Fruit fly (Drosophila melanogaster): ENCODE data around the gene Nlp.
A peak's percentile ranks its signal among the peaks of the same experiment; 100 is the strongest.

Nlp gene

DNA sequence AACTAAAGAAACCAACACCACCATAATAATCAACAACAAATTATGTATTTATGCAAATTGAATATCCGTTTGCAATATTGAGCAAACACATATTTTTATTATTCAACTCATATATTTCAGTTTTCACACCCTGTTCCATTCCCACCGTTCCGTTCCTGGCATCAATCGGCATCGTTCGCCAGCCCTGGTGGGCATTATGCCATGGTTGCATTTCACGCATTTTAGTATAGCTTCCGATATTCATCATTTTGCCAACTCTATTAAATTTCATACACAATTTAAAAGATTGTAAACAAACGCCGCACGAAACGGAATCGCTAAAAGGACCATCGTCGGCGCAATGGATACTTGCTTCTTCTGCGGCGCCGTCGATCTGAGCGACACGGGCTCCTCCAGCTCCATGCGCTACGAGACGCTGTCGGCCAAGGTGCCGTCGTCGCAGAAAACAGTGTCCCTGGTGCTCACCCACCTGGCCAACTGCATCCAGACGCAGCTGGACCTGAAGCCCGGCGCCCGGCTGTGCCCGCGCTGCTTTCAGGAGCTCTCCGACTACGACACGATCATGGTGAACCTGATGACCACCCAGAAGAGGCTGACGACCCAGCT lies 38.7 kb downstream of the Nlp start, which contains the start of gene Sry-delta (continued):
- TF ChIP-seq gsb-n (tag; optimal IDR thresholded peaks at IDR 0.05) = no peak
- peak; percentile 74 for TF ChIP-seq cas (GFP tag; IDR thresholded peaks at IDR 0.05)
- no peak for TF ChIP-seq CG11696 (GFP tag; IDR thresholded peaks at IDR 0.05)
- TF ChIP-seq CG7928 (GFP tag; optimal IDR thresholded peaks at IDR 0.05) = peak; percentile 100
- TF ChIP-seq CG34224 (GFP tag; IDR thresholded peaks at IDR 0.05; ENCODE audit: partially characterized antibody) = peak; percentile 76
- TF ChIP-seq chm (GFP tag; IDR thresholded peaks at IDR 0.05) = peak; percentile 87
- TF ChIP-seq pros (GFP tag; optimal IDR thresholded peaks at IDR 0.05) = no peak
- TF ChIP-seq CG16779 (GFP tag; IDR thresholded peaks at IDR 0.05) = peak; percentile 68
- peak; percentile 52 for TF ChIP-seq CG1233 (GFP tag; optimal IDR thresholded peaks at IDR 0.05)
- TF ChIP-seq CG10462 (GFP tag; optimal IDR thresholded peaks at IDR 0.05) = peak; percentile 67
- TF ChIP-seq BEAF-32 (GFP tag; optimal IDR thresholded peaks at IDR 0.05) = peak; percentile 89
- TF ChIP-seq CG17385 (GFP tag; optimal IDR thresholded peaks at IDR 0.05) = no peak
- peak; percentile 93 for TF ChIP-seq CG14667 (GFP tag; IDR thresholded peaks at IDR 0.05)
- peak; percentile 76 for TF ChIP-seq CG6791 (GFP tag; IDR thresholded peaks at IDR 0.05; ENCODE audit: partially characterized antibody)
- peak; percentile 67 for TF ChIP-seq Rx (GFP tag; IDR thresholded peaks at IDR 0.05)
- TF ChIP-seq pum (GFP tag; optimal IDR thresholded peaks at IDR 0.05) = peak; percentile 86
- TF ChIP-seq en (GFP tag; optimal IDR thresholded peaks at IDR 0.05) = peak; percentile 65
- no peak for TF ChIP-seq oc (tag; optimal IDR thresholded peaks at IDR 0.05)
- peak; percentile 90 for TF ChIP-seq Side (GFP tag; optimal IDR thresholded peaks at IDR 0.05)
- peak; percentile 77 for TF ChIP-seq Dref (GFP tag; IDR thresholded peaks at IDR 0.05)
- no peak; the same call in 1 of the 3 replicates for TF ChIP-seq croc (GFP tag; conservative IDR thresholded peaks at IDR 0.05)
- peak; percentile 51 for TF ChIP-seq tap (tag; optimal IDR thresholded peaks at IDR 0.05)
- TF ChIP-seq bigmax (GFP tag; optimal IDR thresholded peaks at IDR 0.05) = peak; percentile 79
- TF ChIP-seq jigr1 (GFP tag; IDR thresholded peaks at IDR 0.05) = no peak; the same call in 2 of the 3 replicates
- peak; percentile 42 for TF ChIP-seq Fer2 (tag; optimal IDR thresholded peaks at IDR 0.05)
- peak; percentile 79 for TF ChIP-seq CG10267 (tag; optimal IDR thresholded peaks at IDR 0.05)
- TF ChIP-seq pb (GFP tag; optimal IDR thresholded peaks at IDR 0.05) = no peak
- TF ChIP-seq pzg (GFP tag; optimal IDR thresholded peaks at IDR 0.05) = peak; percentile 97
- TF ChIP-seq maf-S (GFP tag; optimal IDR thresholded peaks at IDR 0.05) = peak; percentile 86
- TF ChIP-seq mam (GFP tag; optimal IDR thresholded peaks at IDR 0.05) = peak; percentile 94
- TF ChIP-seq stwl (tag; optimal IDR thresholded peaks at IDR 0.05) = peak; percentile 93
- peak; percentile 77 for TF ChIP-seq bbx (GFP tag; IDR thresholded peaks at IDR 0.05; ENCODE audit: partially characterized antibody)
- no peak for TF ChIP-seq yki (optimal IDR thresholded peaks at IDR 0.05)
- peak; percentile 52 for TF ChIP-seq gfzf (GFP tag; optimal IDR thresholded peaks at IDR 0.05)
- TF ChIP-seq NK7.1 (GFP tag; optimal IDR thresholded peaks at IDR 0.05) = peak; percentile 69
- no peak for TF ChIP-seq br (optimal IDR thresholded peaks at IDR 0.05)
- peak; percentile 69 for TF ChIP-seq CG3847 (GFP tag; IDR thresholded peaks at IDR 0.05)
- TF ChIP-seq CG10543 (GFP tag; optimal IDR thresholded peaks at IDR 0.05) = peak; percentile 62
- peak; percentile 72 for TF ChIP-seq az2 (GFP tag; optimal IDR thresholded peaks at IDR 0.05)
- peak; percentile 48 for TF ChIP-seq CG2202 (tag; optimal IDR thresholded peaks at IDR 0.05)
- TF ChIP-seq CG17361 (GFP tag; IDR thresholded peaks at IDR 0.05) = peak; percentile 71
- TF ChIP-seq CG8944 (GFP tag; optimal IDR thresholded peaks at IDR 0.05) = peak; percentile 85
- TF ChIP-seq Ssrp (tag; optimal IDR thresholded peaks at IDR 0.05) = peak; percentile 40
- TF ChIP-seq Chrac-16 (GFP tag; optimal IDR thresholded peaks at IDR 0.05) = peak; percentile 84
- TF ChIP-seq CG15073 (GFP tag; optimal IDR thresholded peaks at IDR 0.05) = peak; percentile 3
- peak; percentile 68 for TF ChIP-seq Optix (GFP tag; IDR thresholded peaks at IDR 0.05)
- TF ChIP-seq CG8359 (GFP tag; optimal IDR thresholded peaks at IDR 0.05; ENCODE audit: borderline replicate concordance) = no peak
- TF ChIP-seq CG11504 (tag; optimal IDR thresholded peaks at IDR 0.05) = no peak
- TF ChIP-seq zfh1 (GFP tag; IDR thresholded peaks at IDR 0.05) = peak; percentile 73; the same call in 2 of the 3 replicates
- TF ChIP-seq HLH54F (GFP tag; optimal IDR thresholded peaks at IDR 0.05) = peak; percentile 90
- TF ChIP-seq caup (GFP tag; optimal IDR thresholded peaks at IDR 0.05; ENCODE audit: severe bottlenecking) = no peak

Data from whole organism, embryonic.